Worm (Caenorhabditis elegans) whole organism, L3 larva: ENCODE results near the gene T24C4.5.

Experiments used
- R02D3.7 ChIP-seq: fragments of 150-350 bp; optimal IDR thresholded peaks from 2 replicates; lab custom pipeline; 2014; ENCODE audit warnings: missing biosample characterization, missing genetic modification characterization
- ZK546.5 ChIP-seq: sonication (generic microtip); optimal IDR thresholded peaks from 2 replicates; lab custom pipeline; 2017; ENCODE audit warnings: missing biosample characterization, missing genetic modification characterization
- aly-2 ChIP-seq: fragments of 150-350 bp; optimal IDR thresholded peaks from 2 replicates; lab custom pipeline; 2014; ENCODE audit warnings: missing biosample characterization, missing genetic modification characterization
- ama-1 ChIP-seq: fragments of 150-350 bp; optimal IDR thresholded peaks from 2 replicates; lab custom pipeline; 2018
- ceh-16 ChIP-seq: sonication (generic microtip); optimal IDR thresholded peaks from 2 replicates; lab custom pipeline; 2017; ENCODE audit warnings: missing biosample characterization, missing genetic modification characterization
- ceh-28 ChIP-seq: fragments of 150-350 bp; optimal IDR thresholded peaks from 2 replicates; lab custom pipeline; 2014; ENCODE audit warnings: missing biosample characterization, missing genetic modification reagents, missing genetic modification characterization
- ceh-82 ChIP-seq: fragments of 150-350 bp; optimal IDR thresholded peaks from 2 replicates; lab custom pipeline; 2014; ENCODE audit warnings: missing biosample characterization, missing genetic modification characterization
- ceh-9 ChIP-seq: sonication (generic microtip); optimal IDR thresholded peaks from 2 replicates; lab custom pipeline; 2018; ENCODE audit warnings: missing biosample characterization, missing genetic modification characterization
- daf-12 ChIP-seq: fragments of 150-350 bp; optimal IDR thresholded peaks from 2 replicates; lab custom pipeline; 2014; ENCODE audit warnings: missing biosample characterization, missing genetic modification reagents, missing genetic modification characterization
- egl-27 ChIP-seq: sonication (generic microtip); optimal IDR thresholded peaks from 4 replicates; lab custom pipeline; 2017; ENCODE audit warnings: missing biosample characterization, missing genetic modification reagents, missing genetic modification characterization
- egl-5 ChIP-seq: fragments of 150-350 bp; optimal IDR thresholded peaks from 2 replicates; lab custom pipeline; 2017; ENCODE audit warnings: missing biosample characterization, missing genetic modification reagents, missing genetic modification characterization, inconsistent platforms
- elt-1 ChIP-seq: fragments of 150-350 bp; optimal IDR thresholded peaks from 2 replicates; lab custom pipeline; 2014; ENCODE audit warnings: missing biosample characterization, missing genetic modification characterization
- elt-2 ChIP-seq: sonication (generic microtip); optimal IDR thresholded peaks from 2 replicates; lab custom pipeline; 2016; ENCODE audit warnings: missing genetic modification reagents, mild to moderate bottlenecking, missing genetic modification characterization, missing compliant biosample characterization
- elt-3 ChIP-seq, 3 experiments: fragments of 150-350 bp in 1 of 3; sonication (generic microtip) in 2 of 3; optimal IDR thresholded peaks; 2 replicates in 2 of 3; 4 replicates in 1 of 3; lab custom pipeline; 2014 to 2017; ENCODE audit warnings: missing biosample characterization in 3 of 3, missing genetic modification characterization in 3 of 3
- fkh-10 ChIP-seq: sonication (generic microtip); optimal IDR thresholded peaks from 2 replicates; lab custom pipeline; 2017; ENCODE audit warnings: missing biosample characterization, missing genetic modification reagents, missing genetic modification characterization
- fkh-2 ChIP-seq: fragments of 150-350 bp; optimal IDR thresholded peaks from 2 replicates; lab custom pipeline; 2014; ENCODE audit warnings: missing biosample characterization, missing genetic modification reagents, missing genetic modification characterization
- fos-1 ChIP-seq: fragments of 150-350 bp; optimal IDR thresholded peaks from 2 replicates; lab custom pipeline; 2014; ENCODE audit warnings: missing biosample characterization, missing genetic modification characterization
- hmg-11 ChIP-seq: sonication (generic microtip); optimal IDR thresholded peaks from 2 replicates; lab custom pipeline; 2016; ENCODE audit warnings: missing genetic modification characterization, missing compliant biosample characterization
- jun-1 ChIP-seq: fragments of 150-350 bp; optimal IDR thresholded peaks from 2 replicates; lab custom pipeline; 2014; ENCODE audit warnings: missing biosample characterization, missing genetic modification reagents, missing genetic modification characterization
- lin-15B ChIP-seq: fragments of 150-350 bp; optimal IDR thresholded peaks from 2 replicates; lab custom pipeline; 2014; ENCODE audit warnings: missing biosample characterization, missing genetic modification characterization
- lin-39 ChIP-seq: fragments of 150-350 bp; optimal IDR thresholded peaks from 2 replicates; lab custom pipeline; 2018; ENCODE audit warnings: missing biosample characterization, missing genetic modification reagents, missing genetic modification characterization
- lsy-12 ChIP-seq: sonication (generic microtip); optimal IDR thresholded peaks from 2 replicates; lab custom pipeline; 2016; ENCODE audit warnings: mild to moderate bottlenecking, missing genetic modification characterization, missing compliant biosample characterization
- mdl-1 ChIP-seq: fragments of 150-350 bp; optimal IDR thresholded peaks from 2 replicates; lab custom pipeline; 2014; ENCODE audit warnings: missing biosample characterization, missing genetic modification characterization
- mml-1 ChIP-seq: fragments of 150-350 bp; sonication (generic microtip); optimal IDR thresholded peaks from 3 replicates; lab custom pipeline; 2014; ENCODE audit warnings: missing biosample characterization, missing genetic modification characterization
- nhr-11 ChIP-seq: fragments of 150-350 bp; optimal IDR thresholded peaks from 2 replicates; lab custom pipeline; 2014; ENCODE audit warnings: missing biosample characterization, missing genetic modification characterization
- nhr-12 ChIP-seq: fragments of 150-350 bp; optimal IDR thresholded peaks from 2 replicates; lab custom pipeline; 2014; ENCODE audit warnings: missing biosample characterization, missing genetic modification characterization
- nhr-23 ChIP-seq: fragments of 150-350 bp; optimal IDR thresholded peaks from 2 replicates; lab custom pipeline; 2014; ENCODE audit warnings: missing biosample characterization, missing genetic modification reagents, missing genetic modification characterization
- nhr-237 ChIP-seq: fragments of 150-350 bp; optimal IDR thresholded peaks from 2 replicates; lab custom pipeline; 2014; ENCODE audit warnings: missing biosample characterization, missing genetic modification characterization
- nhr-25 ChIP-seq: sonication (generic microtip); optimal IDR thresholded peaks from 2 replicates; lab custom pipeline; 2017; ENCODE audit warnings: missing biosample characterization, missing genetic modification characterization
- nhr-28 ChIP-seq: fragments of 150-350 bp; optimal IDR thresholded peaks from 2 replicates; lab custom pipeline; 2014; ENCODE audit warnings: missing biosample characterization, missing genetic modification characterization
- nhr-43 ChIP-seq: sonication (generic microtip); optimal IDR thresholded peaks from 2 replicates; lab custom pipeline; 2016; ENCODE audit warnings: mild to moderate bottlenecking, missing genetic modification characterization, missing compliant biosample characterization; ENCODE audit not compliant: poor library complexity, severe bottlenecking
- nhr-67 ChIP-seq: fragments of 150-350 bp; optimal IDR thresholded peaks from 2 replicates; lab custom pipeline; 2014; ENCODE audit warnings: missing biosample characterization, missing genetic modification characterization
- nhr-76 ChIP-seq: fragments of 150-350 bp; sonication (generic microtip); optimal IDR thresholded peaks from 5 replicates; lab custom pipeline; 2014; ENCODE audit warnings: missing biosample characterization, missing genetic modification characterization
- nhr-77 ChIP-seq: fragments of 150-350 bp; optimal IDR thresholded peaks from 2 replicates; lab custom pipeline; 2014; ENCODE audit warnings: missing biosample characterization, missing genetic modification characterization
- pha-4 ChIP-seq: fragments of 150-350 bp; optimal IDR thresholded peaks from 2 replicates; lab custom pipeline; 2014; ENCODE audit warnings: missing biosample characterization, missing genetic modification reagents, missing genetic modification characterization
- pqm-1 ChIP-seq: fragments of 150-350 bp; optimal IDR thresholded peaks from 2 replicates; lab custom pipeline; 2017; ENCODE audit warnings: missing biosample characterization, missing genetic modification characterization, inconsistent platforms
- skn-1 ChIP-seq: fragments of 150-350 bp; optimal IDR thresholded peaks from 2 replicates; lab custom pipeline; 2014; ENCODE audit warnings: missing biosample characterization, missing genetic modification characterization
- snpc-4 ChIP-seq: fragments of 150-350 bp; optimal IDR thresholded peaks from 2 replicates; lab custom pipeline; 2014; ENCODE audit warnings: missing biosample characterization, missing genetic modification characterization
- tbx-2 ChIP-seq: sonication (generic microtip); optimal IDR thresholded peaks from 2 replicates; lab custom pipeline; 2016; ENCODE audit warnings: mild to moderate bottlenecking, missing genetic modification characterization, missing compliant biosample characterization
- unc-39 ChIP-seq: sonication (generic microtip); optimal IDR thresholded peaks from 4 replicates; lab custom pipeline; 2017; ENCODE audit warnings: missing biosample characterization, missing genetic modification characterization
- unc-62 ChIP-seq: fragments of 150-350 bp; sonication (generic microtip); optimal IDR thresholded peaks from 4 replicates; lab custom pipeline; 2014; ENCODE audit warnings: missing biosample characterization, missing genetic modification reagents, missing genetic modification characterization
- zag-1 ChIP-seq: fragments of 150-350 bp; optimal IDR thresholded peaks from 2 replicates; lab custom pipeline; 2014; ENCODE audit warnings: missing biosample characterization, missing genetic modification characterization
- ztf-11 ChIP-seq: fragments of 150-350 bp; optimal IDR thresholded peaks from 2 replicates; lab custom pipeline; 2014; ENCODE audit warnings: missing biosample characterization, missing genetic modification characterization
- ztf-4 ChIP-seq: fragments of 150-350 bp; optimal IDR thresholded peaks from 2 replicates; lab custom pipeline; 2014; ENCODE audit warnings: missing biosample characterization, missing genetic modification characterization

Gene T24C4.5

ce11 chrIII:835208-835607, 44.3 kb downstream of the T24C4.5 start:
- TF ChIP-seq zag-1 (tag; lab: Kevin White, UChicago) (no peak), nhr-23 (no peak), ztf-11 (tag; lab: Kevin White, UChicago) (no peak), lin-39 (no peak), nhr-76 (tag; lab: Kevin White, UChicago) (no peak), nhr-25 (tag; lab: Kevin White, UChicago) (peak; percentile 30), ceh-28 (tag; lab: Kevin White, UChicago) (no peak), egl-5 (tag; lab: Kevin White, UChicago) (no peak), ZK546.5 (tag; lab: Kevin White, UChicago) (no peak), ceh-82 (tag; lab: Kevin White, UChicago) (no peak), lin-15B (no peak), nhr-43 (tag; lab: Kevin White, UChicago) (peak; percentile 45), ceh-16 (no peak), elt-3 (tag; optimal IDR thresholded peaks at IDR 0.05; lab: Kevin White, UChicago) (no peak), unc-62 (GFP tag; lab: Kevin White, UChicago) (no peak), lsy-12 (no peak), ama-1 (lab: Kevin White, UChicago) (peak; percentile 60), egl-27 (no peak), nhr-12 (tag; lab: Kevin White, UChicago) (no peak), pqm-1 (no peak), mdl-1 (tag; lab: Kevin White, UChicago) (no peak), nhr-11 (tag; lab: Kevin White, UChicago) (no peak), nhr-77 (tag; lab: Kevin White, UChicago) (no peak)

- TF ChIP-seq daf-12 (no peak), pha-4 (tag; lab: Kevin White, UChicago) (no peak), elt-2 (tag; lab: Kevin White, UChicago) (no peak), nhr-25 (tag; lab: Kevin White, UChicago) (no peak), skn-1 (tag; lab: Kevin White, UChicago) (no peak), lin-39 (no peak), pqm-1 (no peak), nhr-28 (no peak), fkh-2 (tag; lab: Kevin White, UChicago) (no peak), nhr-43 (tag; lab: Kevin White, UChicago) (no peak), fkh-10 (GFP tag; lab: Kevin White, UChicago) (no peak), nhr-237 (tag; lab: Kevin White, UChicago) (no peak), R02D3.7 (tag; lab: Kevin White, UChicago) (no peak), nhr-77 (tag; lab: Kevin White, UChicago) (no peak), nhr-23 (no peak), ztf-11 (tag; lab: Kevin White, UChicago) (no peak)
These were observed 45.1 kb downstream of the T24C4.5 start for ce11 chrIII:834443-834815.

- TF ChIP-seq nhr-11 (tag; lab: Kevin White, UChicago) (peak; percentile 82), nhr-77 (tag; lab: Kevin White, UChicago) (peak; percentile 21), daf-12 (no peak), hmg-11 (tag; lab: Kevin White, UChicago) (peak; percentile 97), aly-2 (tag; lab: Kevin White, UChicago) (no peak), unc-62 (GFP tag; lab: Kevin White, UChicago) (peak; percentile 33), nhr-67 (tag; lab: Kevin White, UChicago) (no peak), elt-1 (tag; lab: Kevin White, UChicago) (peak; percentile 67), egl-27 (peak; percentile 48), ceh-28 (tag; lab: Kevin White, UChicago) (peak; percentile 93), snpc-4 (tag; lab: Kevin White, UChicago) (peak; percentile 67), ama-1 (lab: Kevin White, UChicago) (peak; percentile 93), elt-2 (tag; lab: Kevin White, UChicago) (peak; percentile 85), pqm-1 (peak; percentile 91), nhr-43 (tag; lab: Kevin White, UChicago) (peak; percentile 88), pha-4 (tag; lab: Kevin White, UChicago) (peak; percentile 98), zag-1 (tag; lab: Kevin White, UChicago) (peak; percentile 25), egl-5 (tag; lab: Kevin White, UChicago) (peak; percentile 83), skn-1 (tag; lab: Kevin White, UChicago) (peak; percentile 81), elt-3 (tag; optimal IDR thresholded peaks at IDR 0.05; lab: Kevin White, UChicago) (peak in 2 of 3 experiments; percentile 7 to 53), fkh-10 (GFP tag; lab: Kevin White, UChicago) (peak; percentile 96), ceh-9 (tag; lab: Kevin White, UChicago) (no peak), lin-39 (peak; percentile 97), nhr-76 (tag; lab: Kevin White, UChicago) (no peak), fos-1 (tag; lab: Kevin White, UChicago) (peak; percentile 91), ceh-16 (no peak), lin-15B (peak; percentile 69), nhr-28 (no peak), tbx-2 (tag; lab: Kevin White, UChicago) (peak; percentile 81), fkh-2 (tag; lab: Kevin White, UChicago) (no peak), R02D3.7 (tag; lab: Kevin White, UChicago) (peak; percentile 77), nhr-25 (tag; lab: Kevin White, UChicago) (peak; percentile 98), ztf-11 (tag; lab: Kevin White, UChicago) (no peak), mdl-1 (tag; lab: Kevin White, UChicago) (peak; percentile 82), unc-39 (tag; lab: Kevin White, UChicago) (no peak), mml-1 (tag; lab: Kevin White, UChicago) (peak; percentile 8), jun-1 (tag; lab: Kevin White, UChicago) (peak; percentile 92), ztf-4 (tag; lab: Kevin White, UChicago) (peak; percentile 67), nhr-237 (tag; lab: Kevin White, UChicago) (no peak)
These were observed 45.7 kb downstream of the T24C4.5 start for ce11 chrIII:833711-834442.
